Fruit fly (Drosophila melanogaster): Measurements from ENCODE around the gene CG5866.

CG5866 gene

dm6 chr3R:17410808-17411207 lies 4.7 kb upstream of the CG5866 start, which contains the start of gene CG5863:
Gene CG5863 (plus strand): TSS chr3R:17411108.
- TF ChIP-seq CG4496 (GFP tag; IDR thresholded peaks at IDR 0.05), result no peak
- no peak for TF ChIP-seq fd96Ca (GFP tag; IDR thresholded peaks at IDR 0.05)
- no peak for TF ChIP-seq gl (tag; optimal IDR thresholded peaks at IDR 0.05)
- no peak for TF ChIP-seq CG13204 (GFP tag; optimal IDR thresholded peaks at IDR 0.05)
- TF ChIP-seq CG9948 (tag; optimal IDR thresholded peaks at IDR 0.05), result no peak
- no peak for TF ChIP-seq Pif1A (GFP tag; optimal IDR thresholded peaks at IDR 0.05)
- TF ChIP-seq Ets98B (GFP tag; IDR thresholded peaks at IDR 0.05), result no peak
- TF ChIP-seq CG34367 (tag; optimal IDR thresholded peaks at IDR 0.05), result no peak
- TF ChIP-seq CG17806 (tag; optimal IDR thresholded peaks at IDR 0.05), result no peak
- TF ChIP-seq EcR (GFP tag; optimal IDR thresholded peaks at IDR 0.05), result no peak
- TF ChIP-seq CG8301 (tag; optimal IDR thresholded peaks at IDR 0.05), result no peak
- no peak for TF ChIP-seq CG8159 (tag; optimal IDR thresholded peaks at IDR 0.05)
- TF ChIP-seq Snoo (tag; optimal IDR thresholded peaks at IDR 0.05), result no peak

- TF ChIP-seq CG34367 (tag; optimal IDR thresholded peaks at IDR 0.05) (no peak), EcR (GFP tag; optimal IDR thresholded peaks at IDR 0.05) (no peak), Ets98B (GFP tag; IDR thresholded peaks at IDR 0.05) (no peak), CG4496 (GFP tag; IDR thresholded peaks at IDR 0.05) (no peak)
Measured at dm6 chr3R:17412458-17413127, 2.9 kb upstream of the CG5866 start, which contains the start of gene CG42821. Gene CG42821 (plus strand): TSS chr3R:17413077.

dm6 chr3R:17413601-17414000 lies 1.9 kb upstream of the CG5866 start, which contains the start of gene CG42822:
Gene CG42822 (plus strand): TSS chr3R:17413901.
- TF ChIP-seq CG13204 (GFP tag; optimal IDR thresholded peaks at IDR 0.05), result no peak
- TF ChIP-seq fd96Ca (GFP tag; IDR thresholded peaks at IDR 0.05), result no peak
- TF ChIP-seq rn (GFP tag; IDR thresholded peaks at IDR 0.05), result no peak
- TF ChIP-seq CG15710 (tag; optimal IDR thresholded peaks at IDR 0.05), result no peak
- no peak for TF ChIP-seq D1 (tag; optimal IDR thresholded peaks at IDR 0.05)
- no peak for TF ChIP-seq CG4496 (GFP tag; IDR thresholded peaks at IDR 0.05)
- TF ChIP-seq Snoo (tag; optimal IDR thresholded peaks at IDR 0.05), result no peak

dm6 chr3R:17417167-17417566 lies 1.6 kb downstream of the CG5866 start, which contains the start of gene CG33333:
Gene CG33333 (plus strand): TSS chr3R:17417467.
- TF ChIP-seq D1 (tag; optimal IDR thresholded peaks at IDR 0.05) (no peak), rn (GFP tag; IDR thresholded peaks at IDR 0.05) (no peak), CG8301 (tag; optimal IDR thresholded peaks at IDR 0.05) (no peak), gl (tag; optimal IDR thresholded peaks at IDR 0.05) (no peak), Snoo (tag; optimal IDR thresholded peaks at IDR 0.05) (no peak), Pif1B (GFP tag; optimal IDR thresholded peaks at IDR 0.05) (no peak), CG8159 (tag; optimal IDR thresholded peaks at IDR 0.05) (no peak), CG4496 (GFP tag; IDR thresholded peaks at IDR 0.05) (no peak), Ets98B (GFP tag; IDR thresholded peaks at IDR 0.05) (no peak), CG32121 (GFP tag; IDR thresholded peaks at IDR 0.05) (no peak), CG34367 (tag; optimal IDR thresholded peaks at IDR 0.05) (no peak), CG17806 (tag; optimal IDR thresholded peaks at IDR 0.05) (no peak), CG13204 (GFP tag; optimal IDR thresholded peaks at IDR 0.05) (no peak), Pif1A (GFP tag; optimal IDR thresholded peaks at IDR 0.05) (no peak)

- TF ChIP-seq D1 (tag; optimal IDR thresholded peaks at IDR 0.05), result no peak
- TF ChIP-seq CG32121 (GFP tag; IDR thresholded peaks at IDR 0.05), result no peak
- no peak for TF ChIP-seq CG13204 (GFP tag; optimal IDR thresholded peaks at IDR 0.05)
- no peak for TF ChIP-seq CG8159 (tag; optimal IDR thresholded peaks at IDR 0.05)
- TF ChIP-seq Snoo (tag; optimal IDR thresholded peaks at IDR 0.05), result no peak
- TF ChIP-seq CG8301 (tag; optimal IDR thresholded peaks at IDR 0.05), result no peak
Measured at dm6 chr3R:17418459-17418858, 2.9 kb downstream of the CG5866 start, which contains the start of gene CG42834. Gene CG42834 (plus strand): TSS chr3R:17418759.

dm6 chr3R:17420338-17420737 lies 4.8 kb downstream of the CG5866 start, which contains the start of gene CG42835:
Gene CG42835 (plus strand): TSS chr3R:17420638.
- TF ChIP-seq CG12605 (GFP tag; IDR thresholded peaks at IDR 0.05) (no peak), CG8159 (tag; optimal IDR thresholded peaks at IDR 0.05) (no peak), CG4496 (GFP tag; IDR thresholded peaks at IDR 0.05) (no peak), Pif1B (GFP tag; optimal IDR thresholded peaks at IDR 0.05) (no peak), Pif1A (GFP tag; optimal IDR thresholded peaks at IDR 0.05) (no peak), CG14655 (GFP tag; optimal IDR thresholded peaks at IDR 0.05) (no peak), CG13204 (GFP tag; optimal IDR thresholded peaks at IDR 0.05) (no peak), EcR (GFP tag; optimal IDR thresholded peaks at IDR 0.05) (no peak), CG32121 (GFP tag; IDR thresholded peaks at IDR 0.05) (no peak), Ets98B (GFP tag; IDR thresholded peaks at IDR 0.05) (no peak), CG10348 (GFP tag; IDR thresholded peaks at IDR 0.05) (no peak), D1 (tag; optimal IDR thresholded peaks at IDR 0.05) (no peak)

dm6 chr3R:17422102-17422501 lies 6.6 kb downstream of the CG5866 start, which contains the start of gene CG14332:
Gene CG14332 (minus strand): TSS chr3R:17422202.
- no peak for TF ChIP-seq Snoo (tag; optimal IDR thresholded peaks at IDR 0.05)
- no peak for TF ChIP-seq Pif1B (GFP tag; optimal IDR thresholded peaks at IDR 0.05)
- no peak for TF ChIP-seq D1 (tag; optimal IDR thresholded peaks at IDR 0.05)
- TF ChIP-seq CG9948 (tag; optimal IDR thresholded peaks at IDR 0.05), result no peak
- no peak for TF ChIP-seq rn (GFP tag; IDR thresholded peaks at IDR 0.05)
- no peak for TF ChIP-seq CG8301 (tag; optimal IDR thresholded peaks at IDR 0.05)
- TF ChIP-seq CG4496 (GFP tag; IDR thresholded peaks at IDR 0.05), result no peak
- TF ChIP-seq CG15710 (tag; optimal IDR thresholded peaks at IDR 0.05), result no peak
- TF ChIP-seq CG10348 (GFP tag; IDR thresholded peaks at IDR 0.05), result no peak
- TF ChIP-seq Ets98B (GFP tag; IDR thresholded peaks at IDR 0.05), result no peak
- no peak for TF ChIP-seq fd96Ca (GFP tag; IDR thresholded peaks at IDR 0.05)
- TF ChIP-seq EcR (GFP tag; optimal IDR thresholded peaks at IDR 0.05), result no peak
- no peak for TF ChIP-seq CG12605 (GFP tag; IDR thresholded peaks at IDR 0.05)
- no peak for TF ChIP-seq gl (tag; optimal IDR thresholded peaks at IDR 0.05)
- no peak for TF ChIP-seq CG8159 (tag; optimal IDR thresholded peaks at IDR 0.05)
- no peak for TF ChIP-seq CG17806 (tag; optimal IDR thresholded peaks at IDR 0.05)
- no peak for TF ChIP-seq CG13204 (GFP tag; optimal IDR thresholded peaks at IDR 0.05)

Measured in whole organism, pupa.